Worm (Caenorhabditis elegans): ENCODE data around the gene C05G5.2.

DNA sequence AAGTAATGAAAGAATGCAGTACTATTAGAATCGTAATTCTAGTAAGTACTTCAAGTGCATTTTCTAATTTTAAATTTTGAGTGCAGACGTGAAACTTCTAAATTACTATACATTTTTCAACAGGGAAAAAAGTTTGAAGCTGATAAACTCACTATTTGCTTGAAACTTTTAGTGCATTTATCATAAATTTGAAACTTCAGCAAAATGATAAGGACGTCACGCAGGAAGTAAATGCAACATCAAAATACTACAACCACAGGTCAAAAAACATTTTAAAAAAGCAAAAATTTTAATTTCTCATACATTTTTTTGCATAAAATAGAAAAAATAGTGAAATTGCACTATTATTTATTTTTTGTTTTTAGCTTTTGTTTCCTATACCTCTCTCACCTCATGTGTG lies 7.6 kb upstream of the C05G5.2 start:
- TF ChIP-seq lin-35 (GFP tag; optimal IDR thresholded peaks at IDR 0.05): no peak
- TF ChIP-seq F33H1.4 (GFP tag; IDR thresholded peaks at IDR 0.05): no peak
- TF ChIP-seq attf-3 (GFP tag; conservative IDR thresholded peaks at IDR 0.05): no peak
- TF ChIP-seq B0336.3 (GFP tag; IDR thresholded peaks at IDR 0.05): no peak
- no peak for TF ChIP-seq egl-18 (GFP tag; IDR thresholded peaks at IDR 0.05)
- no peak for TF ChIP-seq Y56A3A.18 (GFP tag; IDR thresholded peaks at IDR 0.05)

All from whole organism, young adult.